Fruit fly (Drosophila melanogaster) whole organism: ENCODE data around the gene Or71a.

Experiments used
- CG8478 ChIP-seq: fragments of >200 bp; optimal IDR thresholded peaks from 2 replicates; lab custom pipeline; 2018; ENCODE audit warnings: inconsistent platforms
- Dll ChIP-seq: fragments of >200 bp; optimal IDR thresholded peaks from 2 replicates; lab custom pipeline; 2017
- EcR ChIP-seq, 2 experiments: fragments of >200 bp; optimal IDR thresholded peaks; 2 replicates each; lab custom pipeline; 2017; ENCODE audit warnings: missing biosample characterization in 2 of 2, missing genetic modification characterization in 2 of 2, missing genetic modification reagents in 2 of 2
- pan ChIP-seq: fragments of >200 bp; optimal IDR thresholded peaks from 2 replicates; lab custom pipeline; 2017
- psq ChIP-seq: fragments of >200 bp; optimal IDR thresholded peaks from 2 replicates; lab custom pipeline; 2017
- usp ChIP-seq: fragments of >200 bp; optimal IDR thresholded peaks from 2 replicates; lab custom pipeline; 2017; ENCODE audit warnings: missing biosample characterization, missing genetic modification characterization, mixed read lengths

DNA sequence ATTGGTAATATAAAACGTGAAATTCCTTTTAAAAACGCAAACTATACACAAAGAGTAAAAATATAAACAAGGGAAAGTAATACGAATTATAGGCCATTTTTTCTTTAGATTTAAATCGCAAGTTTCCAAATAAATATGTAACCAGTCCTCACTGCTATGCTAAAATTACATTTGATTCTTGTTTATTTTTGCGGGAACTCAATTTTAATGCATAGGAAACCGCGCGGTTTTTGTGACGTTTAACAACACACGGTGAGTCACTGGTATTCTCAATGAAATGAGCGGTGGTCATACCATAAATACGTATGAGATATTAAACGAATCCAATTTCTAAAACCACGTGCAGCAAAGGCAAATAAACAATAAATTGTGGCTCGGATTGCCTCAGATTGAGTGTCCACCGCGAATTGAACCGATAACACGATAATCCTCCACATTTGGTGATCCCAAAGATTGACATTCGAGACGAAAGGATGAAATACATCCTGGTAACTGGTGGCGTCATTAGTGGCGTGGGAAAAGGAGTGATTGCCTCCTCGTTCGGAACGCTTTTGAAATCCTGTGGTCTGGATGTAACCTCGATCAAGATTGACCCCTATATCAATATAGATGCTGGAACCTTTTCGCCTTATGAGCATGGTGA lies 19.8 kb upstream of the Or71a start, which contains the start of gene Ctps:
- TF ChIP-seq usp (GFP tag; lab: Kevin White, UChicago) (no peak), psq (lab: Kevin White, UChicago) (no peak), pan (lab: Kevin White, UChicago) (no peak), CG8478 (lab: Kevin White, UChicago) (no peak), EcR (GFP tag; optimal IDR thresholded peaks at IDR 0.05; lab: Kevin White, UChicago) (no peak), Dll (no peak)
